Comparison of ENCODE assay signal across 5 fruit fly cellular contexts in genomic region chr3R:10870561-10870960, dm6.
A peak's percentile ranks its signal among the peaks of the same experiment; 100 is the strongest.
TF ChIP-seq lines count a peak whose summit lies in the region.

No protein-coding gene starts in this region.

- no peak for TF ChIP-seq CTCF in whole organism, embryonic (GFP tag; optimal IDR thresholded peaks at IDR 0.05; lab: Kevin White, UChicago)

TF ChIP-seq in whole organism, adult, 20 proteins besides CTCF, POLR2A, EP300 and RAD21:
- TF ChIP-seq cic (GFP tag; optimal IDR thresholded peaks at IDR 0.05; lab: Kevin White, UChicago) = peak; percentile 32
- TF ChIP-seq kay (GFP tag; lab: Kevin White, UChicago; ENCODE audit: borderline replicate concordance) = no peak
- peak; percentile 8 for TF ChIP-seq tj (GFP tag; optimal IDR thresholded peaks at IDR 0.05; lab: Kevin White, UChicago)

TF ChIP-seq in whole organism, embryonic, 481 proteins besides CTCF, POLR2A, EP300 and RAD21:
- peak in 1 of 2 experiments; percentile 12 for TF ChIP-seq Hr78 (GFP tag; optimal IDR thresholded peaks at IDR 0.05; lab: Kevin White, UChicago)
- peak; percentile 92 for TF ChIP-seq sug (tag; optimal IDR thresholded peaks at IDR 0.05; lab: Kevin White, UChicago)
- TF ChIP-seq oc (tag; optimal IDR thresholded peaks at IDR 0.05; lab: Kevin White, UChicago) = no peak
- peak; percentile 20 for TF ChIP-seq CG34376 (GFP tag; optimal IDR thresholded peaks at IDR 0.05; lab: Kevin White, UChicago)
- TF ChIP-seq sens (GFP tag; lab: Kevin White, UChicago) = peak; percentile 37
- TF ChIP-seq CG10654 (GFP tag; optimal IDR thresholded peaks at IDR 0.05; lab: Kevin White, UChicago) = no peak
- no peak for TF ChIP-seq CG17912 (GFP tag; optimal IDR thresholded peaks at IDR 0.05; lab: Kevin White, UChicago)
- no peak for TF ChIP-seq CG4854 (GFP tag; optimal IDR thresholded peaks at IDR 0.05; lab: Kevin White, UChicago)
- TF ChIP-seq Pdp1 (GFP tag; optimal IDR thresholded peaks at IDR 0.05; lab: Kevin White, UChicago) = peak in 1 of 2 experiments; percentile 58

TF ChIP-seq in whole organism, prepupa, 60 proteins besides CTCF, POLR2A, EP300 and RAD21:
- peak; percentile 79 for TF ChIP-seq vri (GFP tag; optimal IDR thresholded peaks at IDR 0.05; lab: Kevin White, UChicago)
- TF ChIP-seq dac (GFP tag; optimal IDR thresholded peaks at IDR 0.05; lab: Kevin White, UChicago) = no peak
- no peak for TF ChIP-seq OdsH (GFP tag; optimal IDR thresholded peaks at IDR 0.05; lab: Kevin White, UChicago)
- TF ChIP-seq Ets21C (GFP tag; optimal IDR thresholded peaks at IDR 0.05; lab: Kevin White, UChicago) = no peak
- TF ChIP-seq eg (GFP tag; IDR thresholded peaks at IDR 0.05; lab: Robert Waterston, UW) = no peak
- peak; percentile 93 for TF ChIP-seq svp (GFP tag; lab: Kevin White, UChicago)
- peak; percentile 40 for TF ChIP-seq dsx (GFP tag; optimal IDR thresholded peaks at IDR 0.05; lab: Kevin White, UChicago; ENCODE audit: poor library complexity, severe bottlenecking)
- no peak for TF ChIP-seq Ets96B (tag; optimal IDR thresholded peaks at IDR 0.05; lab: Kevin White, UChicago)
- TF ChIP-seq CG15336 (GFP tag; IDR thresholded peaks at IDR 0.05; lab: Robert Waterston, UW) = no peak
- TF ChIP-seq CG3919 (GFP tag; optimal IDR thresholded peaks at IDR 0.05; lab: Kevin White, UChicago) = no peak
- no peak for TF ChIP-seq CG31627 (GFP tag; optimal IDR thresholded peaks at IDR 0.05; lab: Kevin White, UChicago)
- no peak for TF ChIP-seq net (GFP tag; optimal IDR thresholded peaks at IDR 0.05; lab: Kevin White, UChicago)
- TF ChIP-seq CG10669 (GFP tag; optimal IDR thresholded peaks at IDR 0.05; lab: Kevin White, UChicago) = no peak
- TF ChIP-seq CG11762 (GFP tag; optimal IDR thresholded peaks at IDR 0.05; lab: Kevin White, UChicago; ENCODE audit: insufficient read depth) = no peak
- TF ChIP-seq Met (GFP tag; optimal IDR thresholded peaks at IDR 0.05; lab: Kevin White, UChicago) = no peak
- TF ChIP-seq Blimp-1 (GFP tag; optimal IDR thresholded peaks at IDR 0.05; lab: Kevin White, UChicago) = no peak
- no peak for TF ChIP-seq Sox14 (GFP tag; optimal IDR thresholded peaks at IDR 0.05; lab: Kevin White, UChicago)
- TF ChIP-seq salr (GFP tag; optimal IDR thresholded peaks at IDR 0.05; lab: Kevin White, UChicago) = no peak
- no peak for TF ChIP-seq CG9139 (GFP tag; optimal IDR thresholded peaks at IDR 0.05; lab: Kevin White, UChicago)
- no peak for TF ChIP-seq Eip75B (GFP tag; optimal IDR thresholded peaks at IDR 0.05; lab: Kevin White, UChicago)
- TF ChIP-seq CG6792 (GFP tag; optimal IDR thresholded peaks at IDR 0.05; lab: Kevin White, UChicago) = no peak

TF ChIP-seq in whole organism, pupa, 21 proteins besides CTCF, POLR2A, EP300 and RAD21:
- TF ChIP-seq CG12605 (GFP tag; IDR thresholded peaks at IDR 0.05; lab: Robert Waterston, UW) = no peak
- peak; percentile 12 for TF ChIP-seq EcR (GFP tag; optimal IDR thresholded peaks at IDR 0.05; lab: Kevin White, UChicago)

TF ChIP-seq in whole organism, wandering third instar larva, 38 proteins besides CTCF, POLR2A, EP300 and RAD21:
- TF ChIP-seq Rel (GFP tag; optimal IDR thresholded peaks at IDR 0.05; lab: Kevin White, UChicago) (no peak), Rel (tag; optimal IDR thresholded peaks at IDR 0.05; lab: Kevin White, UChicago) (peak; percentile 35), foxo (GFP tag; optimal IDR thresholded peaks at IDR 0.05; lab: Kevin White, UChicago) (no peak), brk (GFP tag; optimal IDR thresholded peaks at IDR 0.05; lab: Kevin White, UChicago) (no peak), Mio (GFP tag; optimal IDR thresholded peaks at IDR 0.05; lab: Kevin White, UChicago) (no peak)
